Worm (Caenorhabditis elegans) whole organism, L4/young adult: ENCODE measurements around the gene swsn-4.
"Not testable (repeated sequence)": the region's sequence is repeated elsewhere in the genome, so short reads cannot be mapped to it uniquely, and the experiment has no call there.

Experiments
- W03F9.2 ChIP-seq: fragments of 150-350 bp; optimal IDR thresholded peaks from 2 replicates; lab custom pipeline; 2014; ENCODE audit warnings: missing biosample characterization, missing genetic modification characterization
- him-1 ChIP-seq: sonication (generic microtip); optimal IDR thresholded peaks from 2 replicates; lab custom pipeline; 2016; ENCODE audit warnings: missing genotype, missing genetic modification reagents, missing genetic modification characterization, missing compliant biosample characterization

DNA sequence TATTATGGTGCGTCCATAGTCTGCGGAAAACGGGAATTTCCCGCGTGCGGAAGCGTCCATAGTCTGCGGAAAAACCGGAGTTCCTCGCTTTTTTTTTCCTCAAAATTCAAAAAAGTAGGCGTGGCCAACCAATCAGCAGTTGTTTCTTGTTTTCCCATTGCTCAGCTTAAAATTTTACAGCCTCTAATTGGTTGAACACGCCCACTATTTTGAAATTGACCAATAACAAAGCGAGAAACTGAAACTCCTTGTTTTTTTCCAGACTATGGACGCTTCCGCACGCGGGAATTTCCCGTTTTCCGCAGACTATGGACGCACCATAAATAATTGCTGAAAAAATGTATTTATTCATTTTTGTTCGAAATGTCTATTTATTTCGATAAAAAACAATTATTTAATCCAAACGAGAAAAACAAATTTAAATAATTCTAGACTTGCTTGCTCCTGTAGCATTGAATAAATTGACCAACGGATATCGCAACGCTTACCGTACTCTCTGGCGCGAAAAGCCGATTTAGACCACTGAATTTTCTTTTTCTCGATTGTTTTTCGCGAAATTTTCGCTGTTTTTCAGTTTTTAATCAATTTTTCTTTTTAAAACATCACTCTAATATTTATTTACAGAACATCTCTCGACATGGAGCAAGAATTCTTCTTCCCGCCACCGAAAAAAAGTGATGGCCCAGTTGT is 28.7 kb downstream of the swsn-4 start, which contains the start of gene C08F8.3:
- TF ChIP-seq W03F9.2, him-1 (tag; lab: Kevin White, UChicago): not testable (repeated sequence)
